Worm (Caenorhabditis elegans): ENCODE data around the gene tsen-34.

tsen-34 gene

ce11 chrIV:4171531-4172163 lies 6.6 kb upstream of the tsen-34 start, which contains the start of the genes K08D10.13 and rnp-2:
Gene K08D10.13 (minus strand): TSS chrIV:4171581.
Gene rnp-2 (plus strand): TSS chrIV:4172076.
- TF ChIP-seq snpc-4 (GFP tag; optimal IDR thresholded peaks at IDR 0.05) (no peak), snpc-4 (tag; optimal IDR thresholded peaks at IDR 0.05) (peak in 1 of 4 experiments; percentile 3), mcd-1 (GFP tag; IDR thresholded peaks at IDR 0.05) (peak; percentile 89), hmg-1.2 (GFP tag; IDR thresholded peaks at IDR 0.05) (no peak), attf-3 (GFP tag; conservative IDR thresholded peaks at IDR 0.05) (0 out of 2 replicates have a peak, but pooled peaks have one; percentile 42), bed-2 (GFP tag; IDR thresholded peaks at IDR 0.05) (0 out of 2 replicates have a peak, but pooled peaks have one; percentile 32), lin-35 (GFP tag; optimal IDR thresholded peaks at IDR 0.05) (peak in 1 of 3 experiments; percentile 28), F33H1.4 (GFP tag; IDR thresholded peaks at IDR 0.05) (0 out of 2 replicates have a peak, but pooled peaks have one; percentile 18), lin-54 (GFP tag; optimal IDR thresholded peaks at IDR 0.05) (peak; percentile 47), B0261.1 (tag; optimal IDR thresholded peaks at IDR 0.05) (no peak)

DNA sequence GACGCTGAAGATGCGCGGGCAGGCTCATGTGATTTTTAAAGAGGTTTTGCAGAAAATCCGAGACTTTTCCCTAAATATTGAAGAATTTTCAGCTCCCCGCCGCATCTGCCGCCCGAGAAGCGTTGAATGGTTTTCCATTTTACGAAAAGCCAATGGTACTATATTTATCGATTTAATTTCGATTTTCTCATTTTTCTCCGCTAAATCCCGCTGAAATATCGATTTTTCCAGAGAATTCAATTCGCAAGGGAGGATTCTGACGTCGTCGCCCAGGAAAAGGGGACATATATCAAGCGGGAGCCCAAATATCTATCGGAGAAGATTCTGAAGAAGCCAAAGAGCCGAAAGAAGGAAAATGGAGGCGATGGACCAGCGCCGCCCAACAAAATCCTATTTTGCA lies 6.0 kb upstream of the tsen-34 start:
- TF ChIP-seq D2030.7 (GFP tag; IDR thresholded peaks at IDR 0.05) (no peak), him-1 (tag; optimal IDR thresholded peaks at IDR 0.05) (no peak), tbp1 (GFP tag; optimal IDR thresholded peaks at IDR 0.05) (no peak), B0035.1 (tag; optimal IDR thresholded peaks at IDR 0.05) (no peak), akir-1 (GFP tag; optimal IDR thresholded peaks at IDR 0.05) (no peak), zfh-2 (GFP tag; conservative IDR thresholded peaks at IDR 0.05) (no peak), lin-40 (tag; optimal IDR thresholded peaks at IDR 0.05) (no peak), sdz-38 (tag; optimal IDR thresholded peaks at IDR 0.05) (no peak), lsy-27 (tag; optimal IDR thresholded peaks at IDR 0.05; ENCODE audit: borderline replicate concordance, insufficient read depth) (no peak), nhr-27 (tag; optimal IDR thresholded peaks at IDR 0.05) (no peak), F52B5.7 (tag; optimal IDR thresholded peaks at IDR 0.05) (no peak)

- TF ChIP-seq D2030.7 (GFP tag; IDR thresholded peaks at IDR 0.05) (no peak), ceh-91 (GFP tag; IDR thresholded peaks at IDR 0.05) (no peak), snpc-3.4 (tag; optimal IDR thresholded peaks at IDR 0.05) (no peak), unc-62 (GFP tag; optimal IDR thresholded peaks at IDR 0.05) (no peak), Y53F4B.3 (GFP tag; IDR thresholded peaks at IDR 0.05) (no peak), hlh-12 (tag; optimal IDR thresholded peaks at IDR 0.05) (no peak), ztf-26 (tag; optimal IDR thresholded peaks at IDR 0.05) (no peak), hmg-20 (GFP tag; IDR thresholded peaks at IDR 0.05) (no peak), dpff-1 (tag; optimal IDR thresholded peaks at IDR 0.05) (no peak), aptf-3 (GFP tag; IDR thresholded peaks at IDR 0.05) (no peak), ets-4 (GFP tag; optimal IDR thresholded peaks at IDR 0.05) (no peak), Y56A3A.18 (GFP tag; IDR thresholded peaks at IDR 0.05) (no peak), tbx-9 (tag; optimal IDR thresholded peaks at IDR 0.05; ENCODE audit: borderline replicate concordance) (no peak), cebp-1 (GFP tag; IDR thresholded peaks at IDR 0.05) (no peak), cebp-1 (tag; optimal IDR thresholded peaks at IDR 0.05) (no peak), lir-1 (GFP tag; conservative IDR thresholded peaks at IDR 0.05) (no peak), tlf-1 (GFP tag; optimal IDR thresholded peaks at IDR 0.05) (no peak), egrh-3 (GFP tag; IDR thresholded peaks at IDR 0.05) (no peak)
These were observed 4.5 kb upstream of the tsen-34 start, which contains the start of gene rnp-3 for ce11 chrIV:4173789-4174188. Gene rnp-3 (plus strand): TSS chrIV:4174089.

Data from whole organism, young adult.